Worm (Caenorhabditis elegans) whole organism, mixed stage, embryonic: Measurements from ENCODE around the gene col-153.

Experiments
- M03D4.4 ChIP-seq: sonication (generic microtip); optimal IDR thresholded peaks from 2 replicates; lab custom pipeline; 2017; ENCODE audit warnings: mild to moderate bottlenecking, missing genetic modification characterization, missing compliant biosample characterization
- bed-3 ChIP-seq: fragments of 200-800 bp; sonication (Bioruptor generic); optimal IDR thresholded peaks from 3 replicates; lab custom pipeline; 2018; ENCODE audit warnings: mild to moderate bottlenecking, missing genetic modification characterization, moderate library complexity, missing compliant biosample characterization
- ceh-39 ChIP-seq: fragments of 150-350 bp; optimal IDR thresholded peaks from 2 replicates; lab custom pipeline; 2014; ENCODE audit warnings: missing biosample characterization, missing genetic modification characterization
- ceh-83 ChIP-seq: fragments of 200-800 bp; sonication (Bioruptor generic); optimal IDR thresholded peaks from 2 replicates; lab custom pipeline; 2018; ENCODE audit warnings: mild to moderate bottlenecking, missing genetic modification characterization, missing compliant biosample characterization
- ces-1 ChIP-seq: fragments of 150-350 bp; optimal IDR thresholded peaks from 2 replicates; lab custom pipeline; 2014; ENCODE audit warnings: missing biosample characterization, missing genetic modification reagents, missing genetic modification characterization
- cnd-1 ChIP-seq: fragments of 200-800 bp; sonication (Bioruptor generic); optimal IDR thresholded peaks from 2 replicates; lab custom pipeline; 2018; ENCODE audit warnings: mild to moderate bottlenecking, missing genetic modification characterization, missing compliant biosample characterization
- elt-1 ChIP-seq: sonication (generic microtip); optimal IDR thresholded peaks from 2 replicates; lab custom pipeline; 2017; ENCODE audit warnings: missing genetic modification characterization, mild to moderate bottlenecking, missing compliant biosample characterization, antibody characterized with exemption, moderate library complexity, borderline replicate concordance; ENCODE audit not compliant: insufficient read depth
- elt-3 ChIP-seq: fragments of 150-350 bp; optimal IDR thresholded peaks from 2 replicates; lab custom pipeline; 2014; ENCODE audit warnings: missing biosample characterization, missing genetic modification characterization
- flh-1 ChIP-seq: fragments of 200-800 bp; sonication (Bioruptor generic); optimal IDR thresholded peaks from 2 replicates; lab custom pipeline; 2018; ENCODE audit warnings: mild to moderate bottlenecking, missing genetic modification characterization, moderate library complexity, missing compliant biosample characterization
- ham-2 ChIP-seq: fragments of 200-800 bp; sonication (Bioruptor generic); optimal IDR thresholded peaks from 2 replicates; lab custom pipeline; 2018; ENCODE audit warnings: mild to moderate bottlenecking, missing genetic modification characterization, missing compliant biosample characterization
- hlh-1 ChIP-seq: fragments of 150-350 bp; optimal IDR thresholded peaks from 2 replicates; lab custom pipeline; 2014; ENCODE audit warnings: missing biosample characterization, missing genetic modification reagents, missing genetic modification characterization
- lin-13 ChIP-seq: fragments of 150-350 bp; optimal IDR thresholded peaks from 2 replicates; lab custom pipeline; 2014; ENCODE audit warnings: missing biosample characterization, missing genetic modification characterization
- lin-32 ChIP-seq: fragments of 200-800 bp; sonication (Bioruptor generic); optimal IDR thresholded peaks from 2 replicates; lab custom pipeline; 2018; ENCODE audit warnings: mild to moderate bottlenecking, missing genetic modification characterization, missing compliant biosample characterization
- lsy-2 ChIP-seq: fragments of 150-350 bp; optimal IDR thresholded peaks from 2 replicates; lab custom pipeline; 2014; ENCODE audit warnings: missing biosample characterization, missing genetic modification characterization
- mab-5 ChIP-seq: fragments of 150-350 bp; optimal IDR thresholded peaks from 2 replicates; lab custom pipeline; 2014; ENCODE audit warnings: missing biosample characterization, missing genetic modification characterization
- mls-2 ChIP-seq: sonication (generic microtip); optimal IDR thresholded peaks from 2 replicates; lab custom pipeline; 2016; ENCODE audit warnings: mild to moderate bottlenecking, missing genetic modification characterization, moderate library complexity, missing compliant biosample characterization
- nhr-12 ChIP-seq: fragments of 150-350 bp; optimal IDR thresholded peaks from 2 replicates; lab custom pipeline; 2014; ENCODE audit warnings: missing biosample characterization, missing genetic modification characterization
- nhr-2 ChIP-seq: fragments of 150-350 bp; optimal IDR thresholded peaks from 2 replicates; lab custom pipeline; 2014; ENCODE audit warnings: missing biosample characterization, missing genetic modification characterization
- nhr-237 ChIP-seq: fragments of 150-350 bp; optimal IDR thresholded peaks from 2 replicates; lab custom pipeline; 2014; ENCODE audit warnings: missing biosample characterization, missing genetic modification characterization
- nhr-76 ChIP-seq: sonication (generic microtip); optimal IDR thresholded peaks from 2 replicates; lab custom pipeline; 2017; ENCODE audit warnings: missing biosample characterization, missing genetic modification characterization
- pha-4 ChIP-seq: fragments of 150-350 bp; optimal IDR thresholded peaks from 2 replicates; lab custom pipeline; 2018; ENCODE audit warnings: missing biosample characterization, missing genetic modification reagents, missing genetic modification characterization
- sem-2 ChIP-seq: fragments of 200-800 bp; sonication (Bioruptor generic); optimal IDR thresholded peaks from 2 replicates; lab custom pipeline; 2018; ENCODE audit warnings: mild to moderate bottlenecking, missing genetic modification characterization, missing compliant biosample characterization
- snpc-4 ChIP-seq: fragments of 150-350 bp; optimal IDR thresholded peaks from 2 replicates; lab custom pipeline; 2014; ENCODE audit warnings: missing biosample characterization, missing genetic modification characterization
- sptf-1 ChIP-seq: sonication (generic microtip); optimal IDR thresholded peaks from 2 replicates; lab custom pipeline; 2017; ENCODE audit warnings: mild to moderate bottlenecking, missing genetic modification characterization, moderate library complexity, missing compliant biosample characterization
- tbx-8 ChIP-seq: fragments of 200-800 bp; sonication (Bioruptor generic); optimal IDR thresholded peaks from 2 replicates; lab custom pipeline; 2018; ENCODE audit warnings: mild to moderate bottlenecking, missing genetic modification characterization, moderate library complexity, missing compliant biosample characterization
- unc-120 ChIP-seq: sonication (generic microtip); optimal IDR thresholded peaks from 2 replicates; lab custom pipeline; 2017; ENCODE audit warnings: missing genetic modification characterization, missing compliant biosample characterization; ENCODE audit not compliant: poor library complexity, severe bottlenecking
- unc-39 ChIP-seq: fragments of 150-350 bp; optimal IDR thresholded peaks from 2 replicates; lab custom pipeline; 2014; ENCODE audit warnings: missing biosample characterization, missing genetic modification characterization
- zip-8 ChIP-seq: fragments of 150-350 bp; optimal IDR thresholded peaks from 2 replicates; lab custom pipeline; 2014; ENCODE audit warnings: missing biosample characterization, missing genetic modification characterization
- ztf-11 ChIP-seq: fragments of 150-350 bp; optimal IDR thresholded peaks from 2 replicates; lab custom pipeline; 2014; ENCODE audit warnings: missing biosample characterization, missing genetic modification characterization

col-153 gene

DNA sequence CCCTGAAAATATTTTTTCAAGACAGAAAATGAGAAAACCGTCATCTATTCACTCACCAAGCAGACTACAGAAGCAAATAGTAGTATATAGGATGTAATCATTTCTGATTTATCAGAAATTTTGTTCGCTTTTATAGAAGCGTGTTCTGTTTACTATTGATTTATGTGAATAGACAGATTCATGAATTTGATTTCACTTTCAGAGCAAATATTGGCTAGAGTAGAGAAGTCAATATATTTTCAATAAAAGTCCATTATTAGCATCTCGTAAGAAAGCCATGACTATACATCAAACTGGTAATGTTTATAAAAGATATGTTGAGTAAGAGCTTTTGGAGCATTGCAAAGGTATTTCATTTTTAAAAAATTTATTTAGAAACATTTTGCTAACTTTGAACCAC lies 18.4 kb upstream of the col-153 start, which contains the start of gene scvp-1:
TSS of gene scvp-1 (minus strand) at position 101 of the 400 bp plus-strand sequence.
- no peak for TF ChIP-seq lsy-2
- TF ChIP-seq tbx-8 (GFP tag; lab: Kevin White, UChicago): no peak
- TF ChIP-seq lin-13 (tag; lab: Kevin White, UChicago): no peak
- no peak for TF ChIP-seq nhr-12 (tag; lab: Kevin White, UChicago)
- no peak for TF ChIP-seq pha-4 (tag; lab: Kevin White, UChicago)
- no peak for TF ChIP-seq unc-120 (tag; lab: Kevin White, UChicago)
- no peak for TF ChIP-seq zip-8 (tag; lab: Kevin White, UChicago)
- TF ChIP-seq bed-3: no peak
- TF ChIP-seq, all 35 proteins: peak for 0

DNA sequence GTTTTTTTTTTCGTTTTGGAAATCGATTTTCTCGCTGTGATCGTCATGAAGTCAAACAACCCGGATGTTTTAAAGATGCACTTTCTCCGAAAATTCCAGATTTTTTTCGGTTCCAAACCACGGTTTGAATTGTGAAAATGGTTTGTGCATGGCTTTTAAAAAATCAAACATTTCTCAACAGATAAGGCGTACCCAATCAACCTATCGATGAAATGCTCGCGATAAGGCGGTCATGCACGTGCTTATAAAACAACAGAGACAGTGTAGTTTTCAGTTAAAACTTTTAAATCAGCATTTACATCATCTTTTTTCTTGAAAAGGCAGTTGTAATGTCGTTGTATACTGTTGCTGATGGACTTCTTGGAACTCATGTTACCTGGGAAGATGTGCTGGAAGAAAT lies 17.2 kb upstream of the col-153 start, which contains the start of gene F58B4.5:
TSS of gene F58B4.5 (plus strand) at position 283 of the 400 bp plus-strand sequence.
- TF ChIP-seq nhr-2 (tag; lab: Kevin White, UChicago) (no peak), sem-2 (GFP tag; lab: Kevin White, UChicago) (no peak), M03D4.4 (tag; lab: Kevin White, UChicago) (no peak), ztf-11 (tag; lab: Kevin White, UChicago) (no peak), sptf-1 (tag; lab: Kevin White, UChicago) (no peak), hlh-1 (tag; lab: Kevin White, UChicago) (no peak), bed-3 (no peak), nhr-12 (tag; lab: Kevin White, UChicago) (no peak), mab-5 (no peak), ceh-83 (GFP tag; lab: Kevin White, UChicago) (no peak), mls-2 (tag; lab: Kevin White, UChicago) (no peak)

DNA sequence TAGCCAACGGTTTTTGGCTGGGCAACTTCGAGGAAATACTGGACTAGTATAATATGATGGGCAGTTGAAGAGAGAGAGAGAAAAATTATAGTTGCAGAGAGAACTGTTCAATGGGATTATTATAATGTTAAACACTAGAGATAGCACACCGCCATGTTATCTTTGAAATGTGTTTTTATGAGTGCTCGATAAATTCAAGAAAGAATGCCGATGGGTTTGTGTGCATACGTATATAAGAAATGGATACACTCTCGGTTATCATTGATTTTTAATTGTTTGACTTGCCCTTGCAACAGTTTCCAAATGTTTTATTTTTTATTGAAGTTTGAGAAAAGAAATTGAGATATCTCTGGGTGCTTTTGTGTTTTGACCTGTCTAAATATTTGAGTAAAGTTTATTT lies 12.9 kb upstream of the col-153 start, which contains the start of gene F17C11.12:
TSS of gene F17C11.12 (minus strand) at position 240 of the 400 bp plus-strand sequence.
- no peak for TF ChIP-seq nhr-76 (tag; lab: Kevin White, UChicago)
- no peak for TF ChIP-seq ceh-39
- TF ChIP-seq cnd-1 (tag; lab: Kevin White, UChicago): no peak
- TF ChIP-seq sptf-1 (tag; lab: Kevin White, UChicago): no peak
- no peak for TF ChIP-seq snpc-4
- TF ChIP-seq ham-2 (GFP tag; lab: Kevin White, UChicago): no peak
- no peak for TF ChIP-seq flh-1 (GFP tag; lab: Kevin White, UChicago)
- no peak for TF ChIP-seq lin-32 (GFP tag; lab: Kevin White, UChicago)
- no peak for TF ChIP-seq unc-39
- TF ChIP-seq ces-1 (GFP tag; lab: Kevin White, UChicago): no peak
- TF ChIP-seq pha-4 (tag; lab: Kevin White, UChicago): no peak

DNA sequence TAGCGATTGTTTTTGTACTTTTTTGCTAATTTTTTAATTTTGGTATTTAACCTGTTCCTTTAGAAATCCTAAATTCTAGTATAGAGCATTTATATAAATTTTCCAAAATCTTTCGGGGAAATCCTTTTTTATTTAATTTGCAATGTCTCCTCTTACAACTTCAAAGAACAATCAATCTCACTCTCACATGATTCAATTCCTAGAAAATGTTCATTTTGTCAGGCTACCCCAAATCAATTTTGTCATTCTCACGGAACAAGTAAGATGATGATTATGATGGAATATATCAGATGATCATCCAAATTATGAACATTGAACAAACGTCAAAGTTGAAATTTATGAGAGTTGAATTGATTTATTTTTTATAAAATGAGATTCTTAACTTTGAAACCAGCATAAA lies 12.3 kb upstream of the col-153 start:
- no peak for TF ChIP-seq sptf-1 (tag; lab: Kevin White, UChicago)
- no peak for TF ChIP-seq mab-5
- TF ChIP-seq lsy-2: no peak
- TF ChIP-seq unc-120 (tag; lab: Kevin White, UChicago): no peak
- TF ChIP-seq lin-32 (GFP tag; lab: Kevin White, UChicago): no peak
- no peak for TF ChIP-seq nhr-12 (tag; lab: Kevin White, UChicago)

DNA sequence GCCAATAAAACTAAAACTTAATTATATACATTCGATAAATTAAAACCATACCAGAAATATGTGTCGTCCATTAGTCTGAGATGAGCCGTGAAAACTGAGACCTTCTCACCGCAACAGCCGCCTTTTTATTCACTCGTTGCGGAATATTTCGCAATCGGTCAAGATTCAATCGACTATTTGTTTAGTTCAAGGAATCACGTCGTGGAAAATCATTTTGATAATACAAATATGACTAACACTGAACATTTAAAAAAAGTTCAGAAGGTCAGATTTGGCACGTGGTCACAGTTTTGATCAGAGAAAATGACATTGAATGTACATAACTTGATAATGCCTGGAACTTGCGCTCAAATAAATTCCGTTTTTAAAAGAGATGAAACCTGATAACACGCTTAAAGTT lies 10.9 kb upstream of the col-153 start, which contains the start of gene F17C11.11:
TSS of gene F17C11.11 (minus strand) at position 79 of the 400 bp plus-strand sequence.
- no peak for TF ChIP-seq nhr-12 (tag; lab: Kevin White, UChicago)
- no peak for TF ChIP-seq lsy-2
- peak; percentile 5 for TF ChIP-seq hlh-1 (tag; lab: Kevin White, UChicago)
- TF ChIP-seq unc-39: no peak
- TF ChIP-seq sem-2 (GFP tag; lab: Kevin White, UChicago): no peak

DNA sequence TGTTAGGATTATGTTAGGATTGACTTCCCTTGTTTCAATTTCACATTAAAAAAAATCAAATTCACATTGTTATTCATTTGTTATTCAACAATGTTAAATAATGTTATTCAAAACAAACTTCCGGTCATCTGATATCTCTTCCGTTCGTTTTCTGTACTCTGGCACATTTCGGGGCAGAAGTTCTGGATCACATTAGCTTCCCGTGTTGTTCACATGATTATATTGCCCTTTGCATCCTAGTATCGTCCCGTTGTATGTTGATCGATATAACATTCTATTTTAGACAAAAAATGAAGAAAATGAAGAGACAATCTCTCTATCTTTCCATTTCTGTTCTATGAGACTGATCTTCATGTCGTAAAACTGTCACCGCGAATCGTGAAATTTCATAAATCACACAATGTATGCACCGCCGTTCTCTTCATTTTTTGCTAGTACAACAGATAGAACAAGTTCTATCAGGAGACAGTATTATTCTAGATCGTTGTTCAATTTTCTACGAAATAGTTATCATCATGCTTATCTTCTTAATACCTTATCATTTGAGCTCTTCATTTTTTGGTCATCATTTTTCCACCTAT lies 9.5 kb upstream of the col-153 start:
- no peak for TF ChIP-seq nhr-237
- TF ChIP-seq elt-3 (tag; lab: Kevin White, UChicago): no peak
- no peak for TF ChIP-seq bed-3
- no peak for TF ChIP-seq hlh-1 (tag; lab: Kevin White, UChicago)
- no peak for TF ChIP-seq ceh-83 (GFP tag; lab: Kevin White, UChicago)
- peak; percentile 6 for TF ChIP-seq elt-1
